Fruit fly (Drosophila melanogaster): ENCODE results near the gene CG31952.

dm6 chr2L:3438078-3438477 is 21.6 kb downstream of the CG31952 start:
- TF ChIP-seq Pif1B (GFP tag; optimal IDR thresholded peaks at IDR 0.05) (no peak), CG32121 (GFP tag; IDR thresholded peaks at IDR 0.05) (no peak), CG9948 (tag; optimal IDR thresholded peaks at IDR 0.05) (no peak), rn (GFP tag; IDR thresholded peaks at IDR 0.05) (no peak)
